Worm (Caenorhabditis elegans): Measurements from ENCODE around the gene gipc-1.

The gipc-1 gene

DNA sequence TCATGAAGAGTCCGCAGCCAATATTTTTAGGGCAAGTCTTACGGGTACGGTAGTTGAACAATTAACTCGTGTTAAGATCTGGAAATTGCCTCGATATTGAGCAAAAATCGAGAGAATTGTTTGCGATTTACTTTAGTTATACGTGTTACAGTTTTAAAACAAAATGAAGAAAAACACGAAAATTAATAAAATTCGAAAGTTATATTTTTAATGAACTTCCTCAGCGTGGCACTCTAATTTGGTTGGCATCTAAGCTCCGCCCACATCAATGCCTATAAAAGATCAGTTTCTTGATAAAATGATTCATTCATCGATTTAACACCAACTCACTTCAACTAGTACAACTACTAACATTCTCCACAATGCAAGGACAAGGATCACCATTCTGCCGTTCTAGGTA is at the start of gene gipc-1:
Gene gipc-1, plus strand, starts transcription at position 301 of the 400 bp plus-strand sequence.
- no peak for TF ChIP-seq him-1 (tag; optimal IDR thresholded peaks at IDR 0.05)
- TF ChIP-seq dao-5 (tag; optimal IDR thresholded peaks at IDR 0.05), result no peak
- no peak for TF ChIP-seq W03F9.2 (tag; optimal IDR thresholded peaks at IDR 0.05)

ce11 chrIII:4822140-4822539 is 48.4 kb upstream of the gipc-1 start, which contains the start of gene F26A1.8:
TSS of gene F26A1.8 (minus strand) at chrIII:4822240.
- TF ChIP-seq him-1 (tag; optimal IDR thresholded peaks at IDR 0.05) (no peak), dao-5 (tag; optimal IDR thresholded peaks at IDR 0.05) (no peak)

ce11 chrIII:4826606-4827005 is 44.0 kb upstream of the gipc-1 start, which contains the start of gene F26A1.3:
TSS of gene F26A1.3 (plus strand) at chrIII:4826906.
- TF ChIP-seq dao-5 (tag; optimal IDR thresholded peaks at IDR 0.05), result no peak
- no peak for TF ChIP-seq W03F9.2 (tag; optimal IDR thresholded peaks at IDR 0.05)
- TF ChIP-seq him-1 (tag; optimal IDR thresholded peaks at IDR 0.05), result no peak

- TF ChIP-seq W03F9.2 (tag; optimal IDR thresholded peaks at IDR 0.05) (no peak), him-1 (tag; optimal IDR thresholded peaks at IDR 0.05) (no peak), dao-5 (tag; optimal IDR thresholded peaks at IDR 0.05) (no peak)
Observed at ce11 chrIII:4829440-4829839, 41.1 kb upstream of the gipc-1 start, which contains the start of gene F26A1.9. TSS of gene F26A1.9 (minus strand) at chrIII:4829540.

DNA sequence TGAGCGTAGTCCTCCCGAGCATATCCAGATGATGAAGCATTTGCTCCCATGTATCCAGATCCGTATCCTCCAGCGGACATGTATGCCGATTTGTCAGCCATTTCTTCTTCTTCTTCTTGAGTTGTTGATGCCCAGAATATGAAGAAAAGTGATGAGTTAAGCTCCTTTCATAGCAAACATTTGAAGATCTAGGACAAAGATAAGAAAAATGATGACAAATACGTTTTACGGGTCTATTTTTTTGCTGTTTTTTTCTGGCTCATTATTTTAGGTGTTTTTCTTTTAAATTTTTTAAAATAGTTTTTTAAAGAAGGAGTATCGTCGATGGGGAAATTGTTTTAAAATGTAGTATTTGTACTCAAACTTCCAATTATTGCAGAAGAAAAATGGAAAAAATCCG is 40.4 kb upstream of the gipc-1 start, which contains the start of gene nspd-9:
Gene nspd-9, minus strand, starts transcription at position 101 of the 400 bp plus-strand sequence.
- no peak for TF ChIP-seq W03F9.2 (tag; optimal IDR thresholded peaks at IDR 0.05)
- no peak for TF ChIP-seq him-1 (tag; optimal IDR thresholded peaks at IDR 0.05)
- no peak for TF ChIP-seq dao-5 (tag; optimal IDR thresholded peaks at IDR 0.05)

- TF ChIP-seq dao-5 (tag; optimal IDR thresholded peaks at IDR 0.05) (no peak), him-1 (tag; optimal IDR thresholded peaks at IDR 0.05) (no peak), W03F9.2 (tag; optimal IDR thresholded peaks at IDR 0.05) (no peak)
Observed at ce11 chrIII:4837429-4837828, 33.1 kb upstream of the gipc-1 start, which contains the start of the genes acbp-7 and F26A1.19. TSS of gene acbp-7 (plus strand) at chrIII:4837729. TSS of gene F26A1.19 (plus strand) at chrIII:4837731.

- TF ChIP-seq W03F9.2 (tag; optimal IDR thresholded peaks at IDR 0.05) (no peak), him-1 (tag; optimal IDR thresholded peaks at IDR 0.05) (no peak), dao-5 (tag; optimal IDR thresholded peaks at IDR 0.05) (no peak)
Observed at ce11 chrIII:4842173-4842572, 28.4 kb upstream of the gipc-1 start, which contains the start of gene clec-156. TSS of gene clec-156 (minus strand) at chrIII:4842273.

DNA sequence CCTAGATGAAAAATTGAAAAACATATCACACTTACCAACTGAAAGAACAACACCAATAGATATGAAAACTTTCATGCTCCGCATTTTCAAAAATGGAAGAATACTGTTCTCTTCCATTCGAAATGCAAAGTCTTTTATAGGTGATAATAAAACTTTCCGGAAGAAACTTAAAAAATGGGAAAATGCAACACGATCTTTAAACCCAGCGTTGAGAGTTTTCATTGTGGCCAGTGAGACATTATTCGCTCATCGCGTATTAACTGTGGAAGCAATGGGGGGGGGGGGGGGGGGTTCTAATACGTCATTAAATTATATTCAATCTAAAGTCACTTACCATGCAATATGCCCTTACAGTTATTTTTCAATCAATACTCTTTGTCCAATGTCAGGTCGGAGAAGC is 26.3 kb upstream of the gipc-1 start, which contains the start of the genes clec-157 and fkh-5:
Gene clec-157, minus strand, starts transcription at position 101 of the 400 bp plus-strand sequence.
Gene fkh-5, plus strand, starts transcription at position 336 of the 400 bp plus-strand sequence.
- TF ChIP-seq him-1 (tag; optimal IDR thresholded peaks at IDR 0.05), result no peak
- TF ChIP-seq W03F9.2 (tag; optimal IDR thresholded peaks at IDR 0.05), result no peak
- TF ChIP-seq dao-5 (tag; optimal IDR thresholded peaks at IDR 0.05), result no peak

ce11 chrIII:4849739-4850138 is 20.8 kb upstream of the gipc-1 start, which contains the start of gene nonu-1:
TSS of gene nonu-1 (minus strand) at chrIII:4849907.
- TF ChIP-seq him-1 (tag; optimal IDR thresholded peaks at IDR 0.05) (no peak), dao-5 (tag; optimal IDR thresholded peaks at IDR 0.05) (no peak), W03F9.2 (tag; optimal IDR thresholded peaks at IDR 0.05) (no peak)

DNA sequence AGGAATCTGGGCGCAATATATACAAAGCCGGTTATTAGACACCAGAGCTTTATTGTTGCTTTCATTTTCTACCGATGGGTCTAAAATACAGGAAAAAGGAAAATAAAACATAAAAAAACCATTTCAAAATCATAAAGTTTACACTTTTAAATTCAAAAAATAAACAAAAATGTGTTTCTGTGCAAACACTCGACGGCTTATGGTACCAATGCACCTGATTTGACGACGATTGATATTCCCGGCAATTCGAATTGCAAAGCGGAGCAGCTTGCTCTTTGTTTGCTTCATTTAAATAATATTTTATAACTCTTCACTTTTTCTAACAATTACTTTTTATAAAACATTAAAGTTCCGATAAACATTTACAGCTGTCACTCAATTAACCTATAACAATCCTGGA is 20.4 kb upstream of the gipc-1 start, which contains the start of gene F26A1.1:
Gene F26A1.1, plus strand, starts transcription at position 369 of the 400 bp plus-strand sequence.
- TF ChIP-seq dao-5 (tag; optimal IDR thresholded peaks at IDR 0.05) (no peak), W03F9.2 (tag; optimal IDR thresholded peaks at IDR 0.05) (peak; percentile 73)

DNA sequence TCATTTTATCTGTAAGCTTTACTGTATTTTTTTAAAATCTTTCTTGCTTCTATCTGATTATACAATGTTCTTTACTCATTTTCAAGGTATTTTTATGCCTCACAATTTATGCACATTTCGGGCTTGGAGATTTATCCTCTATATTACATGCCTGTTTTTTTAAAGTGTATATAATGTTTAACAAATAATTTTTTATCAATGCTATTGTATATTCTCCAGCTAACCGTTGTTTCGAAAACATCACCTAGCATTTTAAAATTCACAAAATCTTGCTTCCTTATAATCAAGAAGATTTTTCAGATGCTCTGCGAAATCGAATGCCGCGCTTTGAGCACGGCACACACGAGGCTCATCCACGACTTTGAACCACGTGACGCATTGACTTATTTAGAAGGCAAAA is 18.6 kb upstream of the gipc-1 start, which contains the start of gene ced-4:
Gene ced-4, plus strand, starts transcription at position 301 of the 400 bp plus-strand sequence.
- TF ChIP-seq W03F9.2 (tag; optimal IDR thresholded peaks at IDR 0.05) (no peak), dao-5 (tag; optimal IDR thresholded peaks at IDR 0.05) (no peak), him-1 (tag; optimal IDR thresholded peaks at IDR 0.05) (no peak)

- TF ChIP-seq W03F9.2 (tag; optimal IDR thresholded peaks at IDR 0.05), result no peak
- no peak for TF ChIP-seq him-1 (tag; optimal IDR thresholded peaks at IDR 0.05)
- TF ChIP-seq dao-5 (tag; optimal IDR thresholded peaks at IDR 0.05), result no peak
Observed at ce11 chrIII:4854918-4855317, 15.7 kb upstream of the gipc-1 start, which contains the start of gene C35D10.8. TSS of gene C35D10.8 (plus strand) at chrIII:4855218.

DNA sequence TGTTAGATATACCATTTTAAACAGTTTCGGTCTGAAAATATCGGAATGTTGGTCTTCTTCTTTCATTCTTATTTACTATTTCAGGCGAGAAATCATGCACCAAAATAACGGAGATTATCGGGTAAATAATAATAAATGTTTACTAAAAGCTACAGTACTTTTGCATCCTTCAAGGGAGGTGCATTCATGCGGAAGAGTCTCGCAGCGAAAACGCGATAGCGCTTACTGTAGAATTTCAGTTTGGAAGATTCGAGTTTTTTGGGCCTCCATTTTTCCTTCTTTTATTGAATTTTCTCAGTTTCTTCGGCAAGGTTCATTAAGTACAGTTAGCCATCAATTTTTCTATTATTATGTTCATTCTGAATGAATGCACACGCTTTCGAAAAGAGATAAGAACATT is 14.5 kb upstream of the gipc-1 start, which contains the start of gene C35D10.7:
Gene C35D10.7, plus strand, starts transcription at position 85 of the 400 bp plus-strand sequence.
- TF ChIP-seq him-1 (tag; optimal IDR thresholded peaks at IDR 0.05) (no peak), dao-5 (tag; optimal IDR thresholded peaks at IDR 0.05) (no peak), W03F9.2 (tag; optimal IDR thresholded peaks at IDR 0.05) (no peak)

DNA sequence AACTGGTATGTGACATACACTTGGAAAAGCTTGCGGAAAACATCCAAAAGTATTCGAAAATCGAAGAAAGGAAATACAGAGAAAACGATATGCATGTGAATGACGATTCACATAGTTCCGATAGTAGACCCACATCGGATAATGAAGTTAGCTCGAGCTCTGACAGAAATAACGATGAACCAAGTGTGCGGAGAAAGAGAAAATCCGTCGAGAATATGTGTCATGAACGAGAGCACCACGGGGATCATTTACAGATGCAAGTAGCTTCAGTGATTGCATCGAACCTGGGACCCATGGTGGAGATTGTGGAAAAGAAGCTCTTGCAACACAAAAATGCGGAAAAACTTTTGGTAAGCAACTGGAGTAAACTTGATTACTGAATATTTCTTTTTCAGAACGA is 13.6 kb upstream of the gipc-1 start:
- TF ChIP-seq him-1 (tag; optimal IDR thresholded peaks at IDR 0.05) (no peak), dao-5 (tag; optimal IDR thresholded peaks at IDR 0.05) (no peak), W03F9.2 (tag; optimal IDR thresholded peaks at IDR 0.05) (no peak)

Data from whole organism, L4/young adult.